Worm (Caenorhabditis elegans) whole organism, L2 larva: Measurements from ENCODE around the gene grl-31.

Experiments used
- F13H6.1 ChIP-seq: sonication (generic microtip); optimal IDR thresholded peaks from 2 replicates; lab custom pipeline; 2016; ENCODE audit warnings: missing genetic modification characterization, missing compliant biosample characterization
- alr-1 ChIP-seq: fragments of 150-350 bp; optimal IDR thresholded peaks from 2 replicates; lab custom pipeline; 2014; ENCODE audit warnings: missing biosample characterization, missing genetic modification characterization
- fos-1 ChIP-seq: fragments of 150-350 bp; optimal IDR thresholded peaks from 2 replicates; lab custom pipeline; 2014; ENCODE audit warnings: missing biosample characterization, missing genetic modification characterization
- lin-39 ChIP-seq: fragments of 150-350 bp; optimal IDR thresholded peaks from 2 replicates; lab custom pipeline; 2014; ENCODE audit warnings: missing biosample characterization, missing genetic modification reagents, missing genetic modification characterization
- mab-5 ChIP-seq: fragments of 150-350 bp; optimal IDR thresholded peaks from 2 replicates; lab custom pipeline; 2014; ENCODE audit warnings: missing biosample characterization, missing genetic modification characterization
- mdl-1 ChIP-seq, 2 experiments: fragments of 150-350 bp in 1 of 2; sonication (generic microtip) in 1 of 2; optimal IDR thresholded peaks; 2 replicates each; lab custom pipeline; 2017; ENCODE audit warnings: missing biosample characterization in 2 of 2, missing genetic modification characterization in 2 of 2
- nhr-6 ChIP-seq: fragments of 150-350 bp; optimal IDR thresholded peaks from 2 replicates; lab custom pipeline; 2014; ENCODE audit warnings: missing biosample characterization, missing genetic modification characterization
- nhr-77 ChIP-seq: fragments of 150-350 bp; optimal IDR thresholded peaks from 2 replicates; lab custom pipeline; 2014; ENCODE audit warnings: missing biosample characterization, missing genetic modification characterization
- zag-1 ChIP-seq: fragments of 150-350 bp; optimal IDR thresholded peaks from 2 replicates; lab custom pipeline; 2014; ENCODE audit warnings: missing biosample characterization, missing genetic modification characterization
- ztf-11 ChIP-seq: sonication (generic microtip); optimal IDR thresholded peaks from 2 replicates; lab custom pipeline; 2017; ENCODE audit warnings: missing biosample characterization, missing genetic modification characterization
- ztf-4 ChIP-seq: fragments of 150-350 bp; optimal IDR thresholded peaks from 2 replicates; lab custom pipeline; 2014; ENCODE audit warnings: missing biosample characterization, missing genetic modification characterization

ce11 chrV:3582671-3583070 lies 25.1 kb upstream of the grl-31 start:
- TF ChIP-seq ztf-11 (tag; lab: Kevin White, UChicago) = no peak
- TF ChIP-seq fos-1 = no peak
- no peak for TF ChIP-seq mab-5 (tag; lab: Kevin White, UChicago)
- TF ChIP-seq lin-39 (tag; lab: Kevin White, UChicago) = no peak
- no peak for TF ChIP-seq mdl-1 (tag; optimal IDR thresholded peaks at IDR 0.05; lab: Kevin White, UChicago)
- no peak for TF ChIP-seq alr-1 (tag; lab: Kevin White, UChicago)
- TF ChIP-seq nhr-6 (tag; lab: Kevin White, UChicago) = no peak
- no peak for TF ChIP-seq nhr-77 (tag; lab: Kevin White, UChicago)
- TF ChIP-seq zag-1 (tag; lab: Kevin White, UChicago) = no peak
- TF ChIP-seq ztf-4 (tag; lab: Kevin White, UChicago) = no peak
- no peak for TF ChIP-seq F13H6.1 (tag; lab: Kevin White, UChicago)
